Worm (Caenorhabditis elegans) whole organism, late embryonic: ENCODE data around the gene unc-64.

Source experiments
- ama-1 ChIP-seq: fragments of 150-350 bp; optimal IDR thresholded peaks from 2 replicates; lab custom pipeline; 2014
- ceh-19 ChIP-seq: fragments of 200-800 bp; sonication (Bioruptor generic); optimal IDR thresholded peaks from 2 replicates; lab custom pipeline; 2018; ENCODE audit warnings: mild to moderate bottlenecking, missing genetic modification characterization, missing compliant biosample characterization
- ceh-22 ChIP-seq: sonication (generic microtip); optimal IDR thresholded peaks from 2 replicates; lab custom pipeline; 2017; ENCODE audit warnings: missing biosample characterization, missing genetic modification characterization
- ceh-6 ChIP-seq: fragments of 200-800 bp; sonication (Bioruptor generic); optimal IDR thresholded peaks from 2 replicates; lab custom pipeline; 2018; ENCODE audit warnings: mild to moderate bottlenecking, missing genetic modification characterization, missing compliant biosample characterization
- ceh-9 ChIP-seq: sonication (generic microtip); optimal IDR thresholded peaks from 2 replicates; lab custom pipeline; 2016; ENCODE audit warnings: mild to moderate bottlenecking, missing genetic modification characterization, inconsistent platforms, missing compliant biosample characterization
- dmd-4 ChIP-seq: sonication (generic microtip); optimal IDR thresholded peaks from 2 replicates; lab custom pipeline; 2016; ENCODE audit warnings: borderline replicate concordance, missing genetic modification characterization, missing compliant biosample characterization
- ets-4 ChIP-seq: sonication (generic microtip); optimal IDR thresholded peaks from 2 replicates; lab custom pipeline; 2016; ENCODE audit warnings: missing genetic modification characterization, missing compliant biosample characterization
- fkh-10 ChIP-seq: fragments of 150-350 bp; optimal IDR thresholded peaks from 2 replicates; lab custom pipeline; 2014; ENCODE audit warnings: missing biosample characterization, missing genetic modification reagents, missing genetic modification characterization
- hlh-30 ChIP-seq: sonication (generic microtip); optimal IDR thresholded peaks from 2 replicates; lab custom pipeline; 2017; ENCODE audit warnings: antibody characterized with exemption, missing genetic modification characterization, missing compliant biosample characterization; ENCODE audit not compliant: insufficient read depth
- rnt-1 ChIP-seq: sonication (generic microtip); optimal IDR thresholded peaks from 2 replicates; lab custom pipeline; 2016; ENCODE audit warnings: missing genetic modification characterization, missing compliant biosample characterization
- ztf-16 ChIP-seq: sonication (generic microtip); optimal IDR thresholded peaks from 2 replicates; lab custom pipeline; 2017; ENCODE audit warnings: missing genetic modification characterization, missing compliant biosample characterization

- TF ChIP-seq ceh-19: no peak
- TF ChIP-seq ceh-6 (GFP tag; lab: Kevin White, UChicago): no peak
- TF ChIP-seq hlh-30 (tag; lab: Kevin White, UChicago): no peak
- no peak for TF ChIP-seq ceh-22 (tag; lab: Kevin White, UChicago)
- no peak for TF ChIP-seq rnt-1
- no peak for TF ChIP-seq ets-4 (tag; lab: Kevin White, UChicago)
- TF ChIP-seq ama-1 (lab: Kevin White, UChicago): no peak
- TF ChIP-seq dmd-4 (tag; lab: Kevin White, UChicago): no peak
- no peak for TF ChIP-seq fkh-10
- no peak for TF ChIP-seq ztf-16 (tag; lab: Kevin White, UChicago)
- no peak for TF ChIP-seq ceh-9 (tag; lab: Kevin White, UChicago)
These were observed 37.6 kb downstream of the unc-64 start for ce11 chrIII:13314636-13315035.
